Fruit fly (Drosophila melanogaster): ENCODE results near the gene ko.

ko gene

dm6 chr3L:21049417-21049914 is 81.5 kb downstream of the ko start (continued):
- TF ChIP-seq CG3726 (GFP tag; IDR thresholded peaks at IDR 0.05) (no peak), kni (GFP tag; optimal IDR thresholded peaks at IDR 0.05) (peak; percentile 72), mam (GFP tag; optimal IDR thresholded peaks at IDR 0.05) (peak; percentile 35), Kr (GFP tag; optimal IDR thresholded peaks at IDR 0.05) (no peak), dati (GFP tag; IDR thresholded peaks at IDR 0.05) (0 out of 2 replicates have a peak, but pooled peaks have one; percentile 41)

- TF ChIP-seq Oaz (GFP tag; IDR thresholded peaks at IDR 0.05) (no peak), MESR4 (GFP tag; optimal IDR thresholded peaks at IDR 0.05) (no peak), CG6272 (GFP tag; IDR thresholded peaks at IDR 0.05) (no peak), CG2202 (tag; optimal IDR thresholded peaks at IDR 0.05) (no peak), Poxn (GFP tag; IDR thresholded peaks at IDR 0.05) (no peak), Atf6 (GFP tag; IDR thresholded peaks at IDR 0.05) (no peak), CG1233 (GFP tag; optimal IDR thresholded peaks at IDR 0.05) (no peak), Mes4 (GFP tag; optimal IDR thresholded peaks at IDR 0.05) (no peak), CG8765 (GFP tag; IDR thresholded peaks at IDR 0.05) (no peak), ssp (GFP tag; IDR thresholded peaks at IDR 0.05) (no peak), Med (GFP tag) (peak; percentile 60), CG34224 (GFP tag; IDR thresholded peaks at IDR 0.05; ENCODE audit: partially characterized antibody) (no peak), hbn (GFP tag; IDR thresholded peaks at IDR 0.05; ENCODE audit: partially characterized antibody) (no peak), ind (GFP tag; optimal IDR thresholded peaks at IDR 0.05) (no peak), seq (GFP tag; IDR thresholded peaks at IDR 0.05) (peak; percentile 55; the same call in 1 of the 2 replicates), phol (tag; optimal IDR thresholded peaks at IDR 0.05) (no peak), fru (optimal IDR thresholded peaks at IDR 0.05) (no peak), HLH4C (GFP tag; IDR thresholded peaks at IDR 0.05; ENCODE audit: partially characterized antibody) (no peak), tna (GFP tag; IDR thresholded peaks at IDR 0.05; ENCODE audit: partially characterized antibody) (no peak), CG16863 (GFP tag; optimal IDR thresholded peaks at IDR 0.05) (no peak), CG9215 (GFP tag; IDR thresholded peaks at IDR 0.05) (no peak), Ada2b (GFP tag; IDR thresholded peaks at IDR 0.05) (no peak), Doc3 (GFP tag; IDR thresholded peaks at IDR 0.05; ENCODE audit: partially characterized antibody) (no peak), CG6689 (GFP tag; IDR thresholded peaks at IDR 0.05) (no peak), wek (GFP tag; optimal IDR thresholded peaks at IDR 0.05) (no peak), CG6654 (GFP tag; optimal IDR thresholded peaks at IDR 0.05) (no peak), CG3065 (GFP tag; optimal IDR thresholded peaks at IDR 0.05) (peak; percentile 56), CG14860 (GFP tag; IDR thresholded peaks at IDR 0.05; ENCODE audit: partially characterized antibody) (no peak), Adf1 (GFP tag; IDR thresholded peaks at IDR 0.05) (peak; percentile 76), p53 (GFP tag; optimal IDR thresholded peaks at IDR 0.05) (no peak), Jarid2 (GFP tag; optimal IDR thresholded peaks at IDR 0.05) (peak; percentile 58), nerfin-1 (tag; optimal IDR thresholded peaks at IDR 0.05) (peak; percentile 25), chinmo (GFP tag; IDR thresholded peaks at IDR 0.05; ENCODE audit: partially characterized antibody) (0 out of 4 replicates have a peak, but pooled peaks have one; percentile 47), CG17186 (GFP tag; optimal IDR thresholded peaks at IDR 0.05) (no peak), gcm (GFP tag; optimal IDR thresholded peaks at IDR 0.05) (no peak), CG18599 (GFP tag; optimal IDR thresholded peaks at IDR 0.05) (peak; percentile 13), CG1647 (GFP tag; optimal IDR thresholded peaks at IDR 0.05) (no peak), D19B (GFP tag; optimal IDR thresholded peaks at IDR 0.05) (no peak), chm (GFP tag; IDR thresholded peaks at IDR 0.05) (peak; percentile 20; the same call in 1 of the 2 replicates), CkIIα-i1 (GFP tag; IDR thresholded peaks at IDR 0.05) (no peak), CG32767 (GFP tag; IDR thresholded peaks at IDR 0.05) (peak; percentile 15; the same call in 1 of the 2 replicates), Myb (GFP tag; optimal IDR thresholded peaks at IDR 0.05) (no peak)
These were observed 83.0 kb downstream of the ko start for dm6 chr3L:21047734-21048657.
